Worm (Caenorhabditis elegans) whole organism, young adult: Measurements from ENCODE around the gene math-34.

Experiments
- C17E4.6 ChIP-seq: fragments of 200-800 bp; sonication (Bioruptor generic); IDR thresholded peaks from 2 replicates; pipeline ENCODE4 v1.3.6; 2022; ENCODE audit warnings: missing genetic modification reagents, missing genetic modification characterization, missing compliant biosample characterization
- F57A8.1 ChIP-seq: fragments of 200-800 bp; sonication (Bioruptor generic); optimal IDR thresholded peaks from 2 replicates; lab custom pipeline; 2018; ENCODE audit warnings: mild to moderate bottlenecking, missing genetic modification characterization, moderate library complexity, missing compliant biosample characterization
- ZK185.1 ChIP-seq: sonication (generic microtip); optimal IDR thresholded peaks from 2 replicates; lab custom pipeline; 2016; ENCODE audit warnings: mild to moderate bottlenecking, missing genetic modification characterization, missing compliant biosample characterization; ENCODE audit not compliant: poor library complexity, severe bottlenecking

- TF ChIP-seq F57A8.1 (GFP tag; lab: Kevin White, UChicago) (no peak), ZK185.1 (tag; lab: Kevin White, UChicago) (no peak), C17E4.6 (GFP tag; lab: Robert Waterston, UW) (no peak)
These were observed 28.1 kb downstream of the math-34 start for ce11 chrII:1056844-1057243.
